Fruit fly (Drosophila melanogaster): Measurements from ENCODE around the gene CG17752.

Gene CG17752

dm6 chr3R:19609925-19610324, at the start of gene CG17752:
TSS of gene CG17752 (plus strand) at chr3R:19610225.
- TF ChIP-seq Sin3A (optimal IDR thresholded peaks at IDR 0.05): no peak
- no peak for TF ChIP-seq ttk (optimal IDR thresholded peaks at IDR 0.05)
- TF ChIP-seq Myc (optimal IDR thresholded peaks at IDR 0.05): no peak
- TF ChIP-seq insv (optimal IDR thresholded peaks at IDR 0.05): no peak
- no peak for TF ChIP-seq h (optimal IDR thresholded peaks at IDR 0.05)
- no peak for TF ChIP-seq psq (optimal IDR thresholded peaks at IDR 0.05)

dm6 chr3R:19568736-19569135, 41.3 kb upstream of the CG17752 start:
- TF ChIP-seq Sin3A (optimal IDR thresholded peaks at IDR 0.05) (no peak), h (optimal IDR thresholded peaks at IDR 0.05) (no peak), Myc (optimal IDR thresholded peaks at IDR 0.05) (no peak), psq (optimal IDR thresholded peaks at IDR 0.05) (no peak), ttk (optimal IDR thresholded peaks at IDR 0.05) (no peak), insv (optimal IDR thresholded peaks at IDR 0.05) (no peak)

- TF ChIP-seq insv (optimal IDR thresholded peaks at IDR 0.05) (no peak), Myc (optimal IDR thresholded peaks at IDR 0.05) (no peak), Sin3A (optimal IDR thresholded peaks at IDR 0.05) (no peak), psq (optimal IDR thresholded peaks at IDR 0.05) (no peak)
Measured at dm6 chr3R:19569139-19569538, 40.9 kb upstream of the CG17752 start.

- TF ChIP-seq h (optimal IDR thresholded peaks at IDR 0.05): no peak
- no peak for TF ChIP-seq Sin3A (optimal IDR thresholded peaks at IDR 0.05)
- TF ChIP-seq insv (optimal IDR thresholded peaks at IDR 0.05): no peak
Measured at dm6 chr3R:19569654-19570053, 40.4 kb upstream of the CG17752 start.

- TF ChIP-seq Myc (optimal IDR thresholded peaks at IDR 0.05): no peak
- TF ChIP-seq Sin3A (optimal IDR thresholded peaks at IDR 0.05): no peak
- TF ChIP-seq ttk (optimal IDR thresholded peaks at IDR 0.05): no peak
- no peak for TF ChIP-seq h (optimal IDR thresholded peaks at IDR 0.05)
- TF ChIP-seq psq (optimal IDR thresholded peaks at IDR 0.05): no peak
- no peak for TF ChIP-seq insv (optimal IDR thresholded peaks at IDR 0.05)
Measured at dm6 chr3R:19571195-19571594, 38.8 kb upstream of the CG17752 start.

- TF ChIP-seq Myc (optimal IDR thresholded peaks at IDR 0.05) (no peak), psq (optimal IDR thresholded peaks at IDR 0.05) (no peak), ttk (optimal IDR thresholded peaks at IDR 0.05) (no peak), h (optimal IDR thresholded peaks at IDR 0.05) (no peak), insv (optimal IDR thresholded peaks at IDR 0.05) (no peak), Sin3A (optimal IDR thresholded peaks at IDR 0.05) (no peak)
Measured at dm6 chr3R:19571938-19572337, 38.1 kb upstream of the CG17752 start.

dm6 chr3R:19581829-19582228, 28.2 kb upstream of the CG17752 start:
- TF ChIP-seq Myc (optimal IDR thresholded peaks at IDR 0.05) (no peak), Sin3A (optimal IDR thresholded peaks at IDR 0.05) (no peak), ttk (optimal IDR thresholded peaks at IDR 0.05) (no peak)

dm6 chr3R:19583311-19583710, 26.7 kb upstream of the CG17752 start:
- TF ChIP-seq psq (optimal IDR thresholded peaks at IDR 0.05) (no peak), Myc (optimal IDR thresholded peaks at IDR 0.05) (no peak), Sin3A (optimal IDR thresholded peaks at IDR 0.05) (no peak), ttk (optimal IDR thresholded peaks at IDR 0.05) (no peak), insv (optimal IDR thresholded peaks at IDR 0.05) (no peak), h (optimal IDR thresholded peaks at IDR 0.05) (no peak)

dm6 chr3R:19584818-19585217, 25.2 kb upstream of the CG17752 start:
- no peak for TF ChIP-seq Myc (optimal IDR thresholded peaks at IDR 0.05)
- TF ChIP-seq psq (optimal IDR thresholded peaks at IDR 0.05): no peak
- no peak for TF ChIP-seq insv (optimal IDR thresholded peaks at IDR 0.05)
- no peak for TF ChIP-seq Sin3A (optimal IDR thresholded peaks at IDR 0.05)
- TF ChIP-seq ttk (optimal IDR thresholded peaks at IDR 0.05): no peak
- TF ChIP-seq h (optimal IDR thresholded peaks at IDR 0.05): no peak

dm6 chr3R:19586319-19586718, 23.7 kb upstream of the CG17752 start:
- TF ChIP-seq insv (optimal IDR thresholded peaks at IDR 0.05) (no peak), Myc (optimal IDR thresholded peaks at IDR 0.05) (no peak), h (optimal IDR thresholded peaks at IDR 0.05) (no peak), psq (optimal IDR thresholded peaks at IDR 0.05) (no peak), ttk (optimal IDR thresholded peaks at IDR 0.05) (no peak), Sin3A (optimal IDR thresholded peaks at IDR 0.05) (no peak)

dm6 chr3R:19587652-19588051, 22.4 kb upstream of the CG17752 start:
- no peak for TF ChIP-seq ttk (optimal IDR thresholded peaks at IDR 0.05)
- no peak for TF ChIP-seq insv (optimal IDR thresholded peaks at IDR 0.05)
- no peak for TF ChIP-seq Myc (optimal IDR thresholded peaks at IDR 0.05)
- TF ChIP-seq Sin3A (optimal IDR thresholded peaks at IDR 0.05): no peak
- TF ChIP-seq psq (optimal IDR thresholded peaks at IDR 0.05): no peak
- TF ChIP-seq h (optimal IDR thresholded peaks at IDR 0.05): no peak

- TF ChIP-seq Sin3A (optimal IDR thresholded peaks at IDR 0.05) (no peak), insv (optimal IDR thresholded peaks at IDR 0.05) (no peak), Myc (optimal IDR thresholded peaks at IDR 0.05) (no peak), ttk (optimal IDR thresholded peaks at IDR 0.05) (no peak), h (optimal IDR thresholded peaks at IDR 0.05) (no peak), psq (optimal IDR thresholded peaks at IDR 0.05) (no peak)
Measured at dm6 chr3R:19598855-19599254, 11.2 kb upstream of the CG17752 start, which contains the start of gene Cpr92A. TSS of gene Cpr92A (minus strand) at chr3R:19598955.

- TF ChIP-seq Sin3A (optimal IDR thresholded peaks at IDR 0.05) (no peak), insv (optimal IDR thresholded peaks at IDR 0.05) (no peak), Myc (optimal IDR thresholded peaks at IDR 0.05) (no peak), psq (optimal IDR thresholded peaks at IDR 0.05) (no peak), h (optimal IDR thresholded peaks at IDR 0.05) (no peak), ttk (optimal IDR thresholded peaks at IDR 0.05) (no peak)
Measured at dm6 chr3R:19600335-19600734, 9.7 kb upstream of the CG17752 start, which contains the start of gene CG7333. TSS of gene CG7333 (plus strand) at chr3R:19600635.
